Fruit fly (Drosophila melanogaster) whole organism, wandering third instar larva: Measurements from ENCODE around the gene noc.

ENCODE experiments used
- Abd-B ChIP-seq: fragments of >200 bp; optimal IDR thresholded peaks from 2 replicates; lab custom pipeline; 2017; ENCODE audit warnings: missing biosample characterization, missing genetic modification characterization
- CG32264 ChIP-seq: fragments of 200-800 bp; sonication (Bioruptor generic); optimal IDR thresholded peaks from 2 replicates; lab custom pipeline; 2016; ENCODE audit warnings: missing biosample characterization, missing genetic modification characterization
- CG9705 ChIP-seq: fragments of 200-800 bp; sonication (Bioruptor generic); optimal IDR thresholded peaks from 2 replicates; lab custom pipeline; 2018; ENCODE audit warnings: missing biosample characterization, mild to moderate bottlenecking, missing genetic modification characterization
- CrebA ChIP-seq: fragments of 200-800 bp; sonication (Bioruptor generic); optimal IDR thresholded peaks from 2 replicates; lab custom pipeline; 2016; ENCODE audit warnings: missing biosample characterization, mild to moderate bottlenecking, missing genetic modification characterization, borderline replicate concordance
- Dfd ChIP-seq: fragments of >200 bp; optimal IDR thresholded peaks from 2 replicates; lab custom pipeline; 2017; ENCODE audit warnings: missing biosample characterization, missing genetic modification characterization
- Dif ChIP-seq: fragments of 200-275, 200-300 bp; sonication (Bioruptor generic); optimal IDR thresholded peaks from 2 replicates; lab custom pipeline; 2018; ENCODE audit warnings: missing biosample characterization, missing genetic modification characterization; ENCODE audit not compliant: partially characterized antibody
- GATAd ChIP-seq: sonication (Bioruptor generic); optimal IDR thresholded peaks from 2 replicates; lab custom pipeline; 2016; ENCODE audit warnings: missing biosample characterization, missing genetic modification characterization
- HLH106 ChIP-seq: fragments of 200-800 bp; optimal IDR thresholded peaks from 3 replicates; lab custom pipeline; 2019; ENCODE audit warnings: missing biosample characterization, mild to moderate bottlenecking, missing genetic modification characterization, moderate library complexity
- Hnf4 ChIP-seq: fragments of 200-800 bp; sonication (Bioruptor generic); optimal IDR thresholded peaks from 2 replicates; lab custom pipeline; 2016; ENCODE audit warnings: missing biosample characterization, mild to moderate bottlenecking, missing genetic modification characterization
- Hr78 ChIP-seq: fragments of >200 bp; optimal IDR thresholded peaks from 2 replicates; lab custom pipeline; 2017; ENCODE audit warnings: missing biosample characterization, missing genetic modification characterization
- Hr83 ChIP-seq: fragments of 200-300 bp; sonication (Bioruptor generic); optimal IDR thresholded peaks from 2 replicates; lab custom pipeline; 2016; ENCODE audit warnings: missing biosample characterization, mild to moderate bottlenecking, missing genetic modification characterization, moderate library complexity; ENCODE audit not compliant: poor library complexity, severe bottlenecking
- Jra ChIP-seq: sonication (Bioruptor generic); optimal IDR thresholded peaks from 2 replicates; lab custom pipeline; 2016; ENCODE audit warnings: missing biosample characterization, missing genetic modification characterization
- Mio ChIP-seq: sonication (Bioruptor generic); optimal IDR thresholded peaks from 2 replicates; lab custom pipeline; 2016; ENCODE audit warnings: missing biosample characterization, missing genetic modification characterization
- Myc ChIP-seq: fragments of >200 bp; optimal IDR thresholded peaks from 2 replicates; lab custom pipeline; 2017
- N ChIP-seq: fragments of >200 bp; optimal IDR thresholded peaks from 2 replicates; lab custom pipeline; 2018; ENCODE audit warnings: missing biosample characterization, missing external identifiers, missing genetic modification characterization
- OdsH ChIP-seq: fragments of 200-800 bp; sonication (Bioruptor generic); optimal IDR thresholded peaks from 2 replicates; lab custom pipeline; 2016; ENCODE audit warnings: missing biosample characterization, mild to moderate bottlenecking, missing genetic modification characterization
- Rel ChIP-seq, 2 experiments: fragments of 200-800 bp; sonication (Bioruptor generic) in 1 of 2; optimal IDR thresholded peaks; 2 replicates in 1 of 2; 3 replicates in 1 of 2; lab custom pipeline; 2016 to 2019; ENCODE audit warnings: mild to moderate bottlenecking in 2 of 2, missing biosample characterization in 2 of 2, missing genetic modification characterization in 2 of 2, moderate library complexity in 1 of 2
- Sp1 ChIP-seq: fragments of 200-800 bp; sonication (Bioruptor generic); optimal IDR thresholded peaks from 3 replicates; lab custom pipeline; 2019; ENCODE audit warnings: missing biosample characterization, mild to moderate bottlenecking, missing genetic modification characterization, moderate library complexity
- Vsx2 ChIP-seq: fragments of 200-300, 225-300 bp; sonication (Bioruptor generic); optimal IDR thresholded peaks from 2 replicates; lab custom pipeline; 2018; ENCODE audit warnings: missing biosample characterization, missing genetic modification characterization; ENCODE audit not compliant: partially characterized antibody
- br ChIP-seq: fragments of 200-800 bp; sonication (Bioruptor generic); optimal IDR thresholded peaks from 2 replicates; lab custom pipeline; 2016; ENCODE audit warnings: missing biosample characterization, missing genetic modification characterization
- brk ChIP-seq: fragments of 200-800 bp; sonication (Bioruptor generic); optimal IDR thresholded peaks from 2 replicates; lab custom pipeline; 2016; ENCODE audit warnings: missing biosample characterization, mild to moderate bottlenecking, missing genetic modification characterization
- dl ChIP-seq, 2 experiments: fragments of 175-275, 200-275 bp in 1 of 2; fragments of 200-275 bp in 1 of 2; sonication (Bioruptor generic); optimal IDR thresholded peaks; lab custom pipeline; 2018; ENCODE audit warnings: mild to moderate bottlenecking in 2 of 2, missing biosample characterization in 2 of 2, missing genetic modification characterization in 2 of 2, moderate library complexity in 2 of 2; ENCODE audit not compliant: partially characterized antibody in 2 of 2, insufficient read depth in 1 of 2
- dmrt93B ChIP-seq: fragments of 200-800 bp; sonication (Bioruptor generic); optimal IDR thresholded peaks from 2 replicates; lab custom pipeline; 2018; ENCODE audit warnings: missing biosample characterization, mild to moderate bottlenecking, missing genetic modification characterization
- dsf ChIP-seq: sonication (Bioruptor generic); optimal IDR thresholded peaks from 2 replicates; lab custom pipeline; 2016; ENCODE audit warnings: missing biosample characterization, missing genetic modification characterization, borderline replicate concordance
- ey ChIP-seq: fragments of 200-800 bp; sonication (Bioruptor generic); optimal IDR thresholded peaks from 2 replicates; lab custom pipeline; 2016; ENCODE audit warnings: missing biosample characterization, missing genetic modification characterization
- foxo ChIP-seq, 2 experiments: fragments of 200-800 bp; sonication (Bioruptor generic); optimal IDR thresholded peaks; 2 replicates in 1 of 2; 3 replicates in 1 of 2; lab custom pipeline; 2016 to 2017; ENCODE audit warnings: missing biosample characterization in 2 of 2, missing genetic modification characterization in 2 of 2
- fru ChIP-seq: fragments of 200-800 bp; sonication (Bioruptor generic); optimal IDR thresholded peaks from 3 replicates; lab custom pipeline; 2016; ENCODE audit warnings: missing biosample characterization, mild to moderate bottlenecking, missing genetic modification characterization
- h ChIP-seq: fragments of 200-800 bp; sonication (Bioruptor generic); optimal IDR thresholded peaks from 3 replicates; lab custom pipeline; 2016; ENCODE audit warnings: missing biosample characterization, mild to moderate bottlenecking, missing genetic modification characterization
- jim ChIP-seq: fragments of 175-275, 200-325 bp; sonication (Bioruptor generic); optimal IDR thresholded peaks from 2 replicates; lab custom pipeline; 2016; ENCODE audit warnings: missing biosample characterization, mild to moderate bottlenecking, missing genetic modification characterization
- lola ChIP-seq: fragments of >200 bp; optimal IDR thresholded peaks from 2 replicates; lab custom pipeline; 2017; ENCODE audit warnings: missing biosample characterization, missing genetic modification characterization
- pan ChIP-seq: fragments of >200 bp; optimal IDR thresholded peaks from 2 replicates; lab custom pipeline; 2017
- psq ChIP-seq: fragments of 200-800 bp; sonication (Bioruptor generic); optimal IDR thresholded peaks from 3 replicates; lab custom pipeline; 2017; ENCODE audit warnings: missing biosample characterization, mild to moderate bottlenecking, missing genetic modification characterization, moderate library complexity
- rgr ChIP-seq: fragments of 200-800 bp; sonication (Bioruptor generic); optimal IDR thresholded peaks from 3 replicates; lab custom pipeline; 2016; ENCODE audit warnings: missing biosample characterization, mild to moderate bottlenecking, missing genetic modification characterization
- sage ChIP-seq: fragments of 200-800 bp; sonication (Bioruptor generic); optimal IDR thresholded peaks from 2 replicates; lab custom pipeline; 2016; ENCODE audit warnings: missing biosample characterization, mild to moderate bottlenecking, missing genetic modification characterization
- sv ChIP-seq: fragments of 200-800 bp; sonication (Bioruptor generic); optimal IDR thresholded peaks from 3 replicates; lab custom pipeline; 2016; ENCODE audit warnings: missing biosample characterization, missing genetic modification characterization
- tai ChIP-seq: sonication (Bioruptor generic); optimal IDR thresholded peaks from 2 replicates; lab custom pipeline; 2016; ENCODE audit warnings: missing biosample characterization, missing genetic modification characterization
- usp ChIP-seq: fragments of >200 bp; optimal IDR thresholded peaks from 2 replicates; lab custom pipeline; 2017; ENCODE audit warnings: missing biosample characterization, missing genetic modification characterization
- woc ChIP-seq: sonication (Bioruptor generic); optimal IDR thresholded peaks from 2 replicates; lab custom pipeline; 2016; ENCODE audit warnings: missing biosample characterization, mild to moderate bottlenecking, missing genetic modification characterization

The noc gene

dm6 chr2L:14474987-14475386, 15.7 kb upstream of the noc start:
- no peak for TF ChIP-seq Myc (lab: Kevin White, UChicago)
- no peak for TF ChIP-seq brk (GFP tag; lab: Kevin White, UChicago)
- no peak for TF ChIP-seq Rel (GFP tag; optimal IDR thresholded peaks at IDR 0.05; lab: Kevin White, UChicago)
- TF ChIP-seq Rel (tag; optimal IDR thresholded peaks at IDR 0.05; lab: Kevin White, UChicago): no peak
- no peak for TF ChIP-seq Mio (GFP tag; lab: Kevin White, UChicago)
- no peak for TF ChIP-seq Abd-B
- no peak for TF ChIP-seq ey
- peak; percentile 5 for TF ChIP-seq Hnf4
- TF ChIP-seq br: peak; percentile 12
- TF ChIP-seq Vsx2 (GFP tag; lab: Kevin White, UChicago): no peak
- TF ChIP-seq dmrt93B: peak; percentile 12
- no peak for TF ChIP-seq dl (GFP tag; optimal IDR thresholded peaks at IDR 0.05; lab: Kevin White, UChicago; ENCODE audit: insufficient read depth in 1 of 2, partially characterized antibody in 2 of 2)
- no peak for TF ChIP-seq OdsH
- TF ChIP-seq sv (GFP tag; lab: Kevin White, UChicago): no peak
- no peak for TF ChIP-seq pan (lab: Kevin White, UChicago)
- TF ChIP-seq psq (GFP tag; lab: Kevin White, UChicago): peak; percentile 8
- no peak for TF ChIP-seq Dif
- no peak for TF ChIP-seq GATAd (GFP tag; lab: Kevin White, UChicago)
- TF ChIP-seq dsf (GFP tag; lab: Kevin White, UChicago): no peak
- TF ChIP-seq Jra (GFP tag; lab: Kevin White, UChicago): no peak
- peak; percentile 41 for TF ChIP-seq Sp1 (GFP tag; lab: Kevin White, UChicago)
- TF ChIP-seq foxo (GFP tag; optimal IDR thresholded peaks at IDR 0.05; lab: Kevin White, UChicago): peak in 1 of 2 experiments; percentile 53
- no peak for TF ChIP-seq N (GFP tag; lab: Kevin White, UChicago)
- no peak for TF ChIP-seq Hr83 (GFP tag; lab: Kevin White, UChicago)
- no peak for TF ChIP-seq h (GFP tag; lab: Kevin White, UChicago)
- no peak for TF ChIP-seq CG32264
- TF ChIP-seq usp (GFP tag; lab: Kevin White, UChicago): no peak
- peak; percentile 56 for TF ChIP-seq fru (GFP tag; lab: Kevin White, UChicago)
- no peak for TF ChIP-seq tai (GFP tag; lab: Kevin White, UChicago)
- no peak for TF ChIP-seq rgr (GFP tag; lab: Kevin White, UChicago)
- TF ChIP-seq woc (GFP tag; lab: Kevin White, UChicago): no peak
- TF ChIP-seq lola: no peak
- TF ChIP-seq CG9705 (GFP tag; lab: Kevin White, UChicago): no peak
- TF ChIP-seq Dfd (GFP tag; lab: Kevin White, UChicago): no peak
- TF ChIP-seq CrebA (GFP tag; lab: Kevin White, UChicago): no peak
- TF ChIP-seq jim (GFP tag; lab: Kevin White, UChicago): no peak
- TF ChIP-seq sage: no peak
- no peak for TF ChIP-seq Hr78 (GFP tag; lab: Kevin White, UChicago)
- peak; percentile 47 for TF ChIP-seq HLH106 (tag; lab: Kevin White, UChicago)

- TF ChIP-seq Mio (GFP tag; lab: Kevin White, UChicago): no peak
- TF ChIP-seq Hnf4: no peak
- TF ChIP-seq brk (GFP tag; lab: Kevin White, UChicago): no peak
- no peak for TF ChIP-seq dl (GFP tag; optimal IDR thresholded peaks at IDR 0.05; lab: Kevin White, UChicago; ENCODE audit: insufficient read depth in 1 of 2, partially characterized antibody in 2 of 2)
- TF ChIP-seq fru (GFP tag; lab: Kevin White, UChicago): no peak
- TF ChIP-seq Myc (lab: Kevin White, UChicago): no peak
Observed at dm6 chr2L:14476501-14477067, 14.1 kb upstream of the noc start.
